Fruit fly (Drosophila melanogaster): ENCODE data around the gene Naa30B.

Naa30B gene

dm6 chr3L:1471960-1472359 is at the start of gene Naa30B:
Naa30B (minus strand) TSS chr3L:1472060.
- TF ChIP-seq CG1620 (GFP tag; optimal IDR thresholded peaks at IDR 0.05) (no peak), CG11617 (GFP tag; optimal IDR thresholded peaks at IDR 0.05) (no peak)

dm6 chr3L:1518715-1519603 is 47.1 kb upstream of the Naa30B start:
- TF ChIP-seq bab1 (GFP tag; optimal IDR thresholded peaks at IDR 0.05) (peak; percentile 58), tj (GFP tag; optimal IDR thresholded peaks at IDR 0.05) (peak; percentile 97), Hr96 (GFP tag; optimal IDR thresholded peaks at IDR 0.05) (no peak)

- no peak for TF ChIP-seq CG12768 (GFP tag; optimal IDR thresholded peaks at IDR 0.05)
- TF ChIP-seq CG1620 (GFP tag; optimal IDR thresholded peaks at IDR 0.05) = peak; percentile 81
- TF ChIP-seq CG11617 (GFP tag; optimal IDR thresholded peaks at IDR 0.05) = peak; percentile 62
- TF ChIP-seq toe (GFP tag; optimal IDR thresholded peaks at IDR 0.05) = peak; percentile 55
- TF ChIP-seq kay (GFP tag; ENCODE audit: borderline replicate concordance) = no peak
- peak; percentile 98 for TF ChIP-seq pad (GFP tag; optimal IDR thresholded peaks at IDR 0.05)
- peak; percentile 65 for TF ChIP-seq ovo (GFP tag; optimal IDR thresholded peaks at IDR 0.05)
- TF ChIP-seq Clk (GFP tag; optimal IDR thresholded peaks at IDR 0.05) = peak; percentile 61
- TF ChIP-seq CG14711 (tag; optimal IDR thresholded peaks at IDR 0.05) = peak; percentile 99
- TF ChIP-seq CG5204 (GFP tag; optimal IDR thresholded peaks at IDR 0.05) = peak; percentile 65
- TF ChIP-seq CG7045 (GFP tag; optimal IDR thresholded peaks at IDR 0.05) = no peak
- peak; percentile 3 for TF ChIP-seq bab1 (GFP tag; optimal IDR thresholded peaks at IDR 0.05)
- no peak for TF ChIP-seq cic (GFP tag; optimal IDR thresholded peaks at IDR 0.05)
- TF ChIP-seq Mnt (GFP tag; optimal IDR thresholded peaks at IDR 0.05) = peak; percentile 50
- peak; percentile 60 for TF ChIP-seq CG7101 (tag; optimal IDR thresholded peaks at IDR 0.05)
- TF ChIP-seq Hr96 (GFP tag; optimal IDR thresholded peaks at IDR 0.05) = peak; percentile 68
- peak; percentile 75 for TF ChIP-seq Crg-1 (GFP tag; optimal IDR thresholded peaks at IDR 0.05)
- TF ChIP-seq cnc (optimal IDR thresholded peaks at IDR 0.05) = no peak
- peak; percentile 13 for TF ChIP-seq tj (GFP tag; optimal IDR thresholded peaks at IDR 0.05)
- TF ChIP-seq CG33017 (tag; optimal IDR thresholded peaks at IDR 0.05) = no peak
Observed at dm6 chr3L:1517274-1518047, 45.6 kb upstream of the Naa30B start.

dm6 chr3L:1516631-1517273 is 44.9 kb upstream of the Naa30B start, which contains the start of gene cue:
cue (minus strand) TSS chr3L:1517271.
- TF ChIP-seq kay (GFP tag; ENCODE audit: borderline replicate concordance) = no peak
- peak; percentile 0 for TF ChIP-seq toe (GFP tag; optimal IDR thresholded peaks at IDR 0.05)
- peak; percentile 74 for TF ChIP-seq CG14711 (tag; optimal IDR thresholded peaks at IDR 0.05)
- peak; percentile 43 for TF ChIP-seq tj (GFP tag; optimal IDR thresholded peaks at IDR 0.05)
- TF ChIP-seq CG12768 (GFP tag; optimal IDR thresholded peaks at IDR 0.05) = peak; percentile 13
- peak; percentile 24 for TF ChIP-seq ovo (GFP tag; optimal IDR thresholded peaks at IDR 0.05)

- TF ChIP-seq kay (GFP tag; ENCODE audit: borderline replicate concordance) = no peak
- peak; percentile 36 for TF ChIP-seq Crg-1 (GFP tag; optimal IDR thresholded peaks at IDR 0.05)
- peak; percentile 91 for TF ChIP-seq tj (GFP tag; optimal IDR thresholded peaks at IDR 0.05)
- no peak for TF ChIP-seq toe (GFP tag; optimal IDR thresholded peaks at IDR 0.05)
- TF ChIP-seq bab1 (GFP tag; optimal IDR thresholded peaks at IDR 0.05) = peak; percentile 82
- peak; percentile 46 for TF ChIP-seq CG33017 (tag; optimal IDR thresholded peaks at IDR 0.05)
- peak; percentile 10 for TF ChIP-seq Mnt (GFP tag; optimal IDR thresholded peaks at IDR 0.05)
- peak; percentile 34 for TF ChIP-seq CG14711 (tag; optimal IDR thresholded peaks at IDR 0.05)
- TF ChIP-seq CG7045 (GFP tag; optimal IDR thresholded peaks at IDR 0.05) = peak; percentile 26
- no peak for TF ChIP-seq cnc (optimal IDR thresholded peaks at IDR 0.05)
- no peak for TF ChIP-seq CG1620 (GFP tag; optimal IDR thresholded peaks at IDR 0.05)
- TF ChIP-seq Hr96 (GFP tag; optimal IDR thresholded peaks at IDR 0.05) = peak; percentile 35
- peak; percentile 21 for TF ChIP-seq CG5204 (GFP tag; optimal IDR thresholded peaks at IDR 0.05)
- no peak for TF ChIP-seq ovo (GFP tag; optimal IDR thresholded peaks at IDR 0.05)
- TF ChIP-seq CG7101 (tag; optimal IDR thresholded peaks at IDR 0.05) = peak; percentile 60
- TF ChIP-seq pad (GFP tag; optimal IDR thresholded peaks at IDR 0.05) = no peak
- TF ChIP-seq cic (GFP tag; optimal IDR thresholded peaks at IDR 0.05) = no peak
- no peak for TF ChIP-seq CG12768 (GFP tag; optimal IDR thresholded peaks at IDR 0.05)
- peak; percentile 52 for TF ChIP-seq CG11617 (GFP tag; optimal IDR thresholded peaks at IDR 0.05)
- TF ChIP-seq Clk (GFP tag; optimal IDR thresholded peaks at IDR 0.05) = no peak
Observed at dm6 chr3L:1515820-1516540, 44.1 kb upstream of the Naa30B start.

All from whole organism, adult.